Worm (Caenorhabditis elegans): ENCODE results near the gene srx-24.

The srx-24 gene

ce11 chrV:2720763-2721162 lies 29.1 kb downstream of the srx-24 start, which contains the start of gene srt-27:
srt-27 (minus strand) TSS chrV:2720863.
- TF ChIP-seq sptf-1 (tag; optimal IDR thresholded peaks at IDR 0.05) (no peak), unc-39 (tag; optimal IDR thresholded peaks at IDR 0.05) (no peak), elt-1 (tag; optimal IDR thresholded peaks at IDR 0.05; ENCODE audit: borderline replicate concordance, insufficient read depth) (no peak), blmp-1 (tag; optimal IDR thresholded peaks at IDR 0.05) (no peak), ceh-43 (GFP tag; optimal IDR thresholded peaks at IDR 0.05) (no peak), snpc-4 (tag; optimal IDR thresholded peaks at IDR 0.05) (no peak), nhr-28 (tag; optimal IDR thresholded peaks at IDR 0.05) (no peak), ham-2 (GFP tag; optimal IDR thresholded peaks at IDR 0.05) (no peak), tbx-8 (GFP tag; optimal IDR thresholded peaks at IDR 0.05) (no peak), mab-5 (tag; optimal IDR thresholded peaks at IDR 0.05) (no peak), pha-4 (tag; optimal IDR thresholded peaks at IDR 0.05) (no peak), elt-3 (tag; optimal IDR thresholded peaks at IDR 0.05) (no peak), ztf-11 (tag; optimal IDR thresholded peaks at IDR 0.05) (no peak), drap-1 (GFP tag; optimal IDR thresholded peaks at IDR 0.05) (no peak), lin-32 (GFP tag; optimal IDR thresholded peaks at IDR 0.05) (no peak), nhr-76 (tag; optimal IDR thresholded peaks at IDR 0.05) (no peak), hlh-1 (tag; optimal IDR thresholded peaks at IDR 0.05) (no peak), nhr-2 (tag; optimal IDR thresholded peaks at IDR 0.05) (no peak), lin-13 (tag; optimal IDR thresholded peaks at IDR 0.05) (no peak), ceh-39 (tag; optimal IDR thresholded peaks at IDR 0.05) (no peak)

ce11 chrV:2718688-2719185 lies 31.2 kb downstream of the srx-24 start, which contains the start of gene srt-29:
srt-29 (minus strand) TSS chrV:2719135.
- TF ChIP-seq mls-2 (tag; optimal IDR thresholded peaks at IDR 0.05) (no peak), nhr-12 (tag; optimal IDR thresholded peaks at IDR 0.05) (no peak), nhr-237 (tag; optimal IDR thresholded peaks at IDR 0.05) (no peak), snpc-4 (tag; optimal IDR thresholded peaks at IDR 0.05) (no peak), mab-5 (tag; optimal IDR thresholded peaks at IDR 0.05) (no peak), cnd-1 (tag; optimal IDR thresholded peaks at IDR 0.05) (no peak), blmp-1 (tag; optimal IDR thresholded peaks at IDR 0.05) (no peak), ham-2 (GFP tag; optimal IDR thresholded peaks at IDR 0.05) (no peak), M03D4.4 (tag; optimal IDR thresholded peaks at IDR 0.05) (no peak), ceh-39 (tag; optimal IDR thresholded peaks at IDR 0.05) (no peak), elt-1 (tag; optimal IDR thresholded peaks at IDR 0.05; ENCODE audit: borderline replicate concordance, insufficient read depth) (no peak), nhr-28 (tag; optimal IDR thresholded peaks at IDR 0.05) (no peak), nhr-76 (tag; optimal IDR thresholded peaks at IDR 0.05) (no peak), zip-8 (tag; optimal IDR thresholded peaks at IDR 0.05) (no peak), ztf-11 (tag; optimal IDR thresholded peaks at IDR 0.05) (no peak), tbx-8 (GFP tag; optimal IDR thresholded peaks at IDR 0.05) (no peak)

ce11 chrV:2716933-2717332 lies 33.0 kb downstream of the srx-24 start:
- TF ChIP-seq tbx-8 (GFP tag; optimal IDR thresholded peaks at IDR 0.05) (no peak), pha-4 (tag; optimal IDR thresholded peaks at IDR 0.05) (no peak), lin-32 (GFP tag; optimal IDR thresholded peaks at IDR 0.05) (no peak), ces-1 (GFP tag; optimal IDR thresholded peaks at IDR 0.05) (no peak), mep-1 (tag; optimal IDR thresholded peaks at IDR 0.05) (no peak), ham-2 (GFP tag; optimal IDR thresholded peaks at IDR 0.05) (no peak)

ce11 chrV:2713532-2713931 lies 36.4 kb downstream of the srx-24 start, which contains the start of gene srt-28:
srt-28 (minus strand) TSS chrV:2713632.
- peak; percentile 43 for TF ChIP-seq zip-8 (tag; optimal IDR thresholded peaks at IDR 0.05)
- TF ChIP-seq elt-1 (tag; optimal IDR thresholded peaks at IDR 0.05; ENCODE audit: borderline replicate concordance, insufficient read depth) = no peak

ce11 chrV:2711429-2711828 lies 38.5 kb downstream of the srx-24 start, which contains the start of gene C24B9.3:
C24B9.3 (minus strand) TSS chrV:2711599.
- TF ChIP-seq bed-3 (GFP tag; optimal IDR thresholded peaks at IDR 0.05) = no peak

ce11 chrV:2710192-2710591 lies 39.7 kb downstream of the srx-24 start:
- TF ChIP-seq unc-39 (tag; optimal IDR thresholded peaks at IDR 0.05) = no peak
- TF ChIP-seq hlh-1 (tag; optimal IDR thresholded peaks at IDR 0.05) = no peak
- TF ChIP-seq sptf-1 (tag; optimal IDR thresholded peaks at IDR 0.05) = no peak
- TF ChIP-seq ham-2 (GFP tag; optimal IDR thresholded peaks at IDR 0.05) = no peak
- no peak for TF ChIP-seq unc-62 (GFP tag; optimal IDR thresholded peaks at IDR 0.05)
- no peak for TF ChIP-seq sem-2 (GFP tag; optimal IDR thresholded peaks at IDR 0.05)
- no peak for TF ChIP-seq zip-8 (tag; optimal IDR thresholded peaks at IDR 0.05)
- TF ChIP-seq elt-3 (tag; optimal IDR thresholded peaks at IDR 0.05) = no peak
- no peak for TF ChIP-seq nhr-237 (tag; optimal IDR thresholded peaks at IDR 0.05)
- TF ChIP-seq nhr-12 (tag; optimal IDR thresholded peaks at IDR 0.05) = no peak
- no peak for TF ChIP-seq mls-2 (tag; optimal IDR thresholded peaks at IDR 0.05)
- TF ChIP-seq flh-1 (GFP tag; optimal IDR thresholded peaks at IDR 0.05) = no peak
- no peak for TF ChIP-seq cnd-1 (tag; optimal IDR thresholded peaks at IDR 0.05)
- TF ChIP-seq pha-4 (tag; optimal IDR thresholded peaks at IDR 0.05) = no peak
- TF ChIP-seq nhr-28 (tag; optimal IDR thresholded peaks at IDR 0.05) = no peak
- TF ChIP-seq ztf-11 (tag; optimal IDR thresholded peaks at IDR 0.05) = no peak
- TF ChIP-seq ceh-83 (GFP tag; optimal IDR thresholded peaks at IDR 0.05) = no peak
- TF ChIP-seq blmp-1 (tag; optimal IDR thresholded peaks at IDR 0.05) = no peak

Data from whole organism, mixed stage, embryonic.